Fruit fly (Drosophila melanogaster) S2 (cell line): ENCODE measurements around the gene eEF1alpha2.

Source experiments
- CG8478 ChIP-seq: fragments of >200 bp; optimal IDR thresholded peaks from 2 replicates; lab custom pipeline; 2018
- CTCF ChIP-seq, 2 experiments: fragments of >200 bp; optimal IDR thresholded peaks; 2 replicates each; lab custom pipeline; 2018

- TF ChIP-seq CTCF (optimal IDR thresholded peaks at IDR 0.05; lab: Kevin White, UChicago) = no peak
- no peak for TF ChIP-seq CG8478 (lab: Kevin White, UChicago)
Measured at dm6 chr3R:31688671-31689642, 49.3 kb upstream of the eEF1alpha2 start.
